Worm (Caenorhabditis elegans): ENCODE data around the gene F56C4.4.

ce11 chrIV:10584237-10584636 lies 46.8 kb downstream of the F56C4.4 start, which contains the start of gene oac-8:
- TF ChIP-seq nhr-77 (tag; optimal IDR thresholded peaks at IDR 0.05), result no peak
- TF ChIP-seq snpc-4 (tag; optimal IDR thresholded peaks at IDR 0.05), result no peak
- TF ChIP-seq fos-1 (tag; optimal IDR thresholded peaks at IDR 0.05), result no peak
- no peak for TF ChIP-seq ztf-11 (tag; optimal IDR thresholded peaks at IDR 0.05)
- TF ChIP-seq elt-3 (tag; optimal IDR thresholded peaks at IDR 0.05), result no peak
- TF ChIP-seq alr-1 (tag; optimal IDR thresholded peaks at IDR 0.05), result no peak
- no peak for TF ChIP-seq R02D3.7 (tag; optimal IDR thresholded peaks at IDR 0.05)
- TF ChIP-seq ceh-82 (tag; optimal IDR thresholded peaks at IDR 0.05), result no peak
